Worm (Caenorhabditis elegans) whole organism, L4 larva: ENCODE results near the gene srz-12.
"Not testable (repeated sequence)": the region's sequence is repeated elsewhere in the genome, so short reads cannot be mapped to it uniquely, and the experiment has no call there.

ENCODE experiments used
- Y105C5A.15 ChIP-seq: fragments of 200-800 bp; sonication (Bioruptor generic); IDR thresholded peaks from 2 replicates; pipeline ENCODE4 v1.3.6; 2022; ENCODE audit warnings: missing genetic modification characterization, missing compliant biosample characterization
- Y75B8A.6 ChIP-seq: fragments of 200-800 bp; sonication (Bioruptor generic); IDR thresholded peaks from 2 replicates; pipeline ENCODE4 v1.3.6; 2022; ENCODE audit warnings: missing genetic modification reagents, missing genetic modification characterization, missing compliant biosample characterization
- ZK337.2 ChIP-seq: fragments of 200-800 bp; sonication (Bioruptor generic); IDR thresholded peaks from 2 replicates; pipeline ENCODE4 v1.3.6; 2022; ENCODE audit warnings: missing genetic modification reagents, missing genetic modification characterization, missing compliant biosample characterization
- aha-1 ChIP-seq: fragments of 150-350 bp; peaks from one replicate; lab custom pipeline; 2014; ENCODE audit warnings: missing biosample characterization, missing genetic modification characterization
- ceh-28 ChIP-seq: fragments of 150-350 bp; optimal IDR thresholded peaks from 2 replicates; lab custom pipeline; 2014; ENCODE audit warnings: missing biosample characterization, missing genetic modification reagents, missing genetic modification characterization
- ceh-44 ChIP-seq: fragments of 200-800 bp; sonication (Bioruptor generic); IDR thresholded peaks from 2 replicates; pipeline ENCODE4 v1.3.6; 2022; ENCODE audit warnings: missing genetic modification reagents, missing genetic modification characterization, missing compliant biosample characterization
- ces-1 ChIP-seq: fragments of 150-350 bp; sonication (generic microtip); optimal IDR thresholded peaks from 4 replicates; lab custom pipeline; 2014; ENCODE audit warnings: missing biosample characterization, missing genetic modification reagents, missing genetic modification characterization
- ctbp-1 ChIP-seq: fragments of 200-800 bp; sonication (Bioruptor generic); IDR thresholded peaks from 2 replicates; pipeline ENCODE4 v1.3.6; 2022; ENCODE audit warnings: missing genetic modification reagents, missing genetic modification characterization, missing compliant biosample characterization
- daf-19 ChIP-seq: fragments of 200-800 bp; sonication (Bioruptor generic); conservative IDR thresholded peaks from 2 replicates; pipeline ENCODE4 v1.3.6; 2022; ENCODE audit warnings: missing genetic modification characterization, missing compliant biosample characterization
- dmd-6 ChIP-seq: fragments of 200-800 bp; sonication (Bioruptor generic); IDR thresholded peaks from 2 replicates; pipeline ENCODE4 v1.3.6; 2022; ENCODE audit warnings: missing genetic modification reagents, missing genetic modification characterization, missing compliant biosample characterization
- dpl-1 ChIP-seq: fragments of 150-350 bp; optimal IDR thresholded peaks from 2 replicates; lab custom pipeline; 2014; ENCODE audit warnings: missing biosample characterization, missing genetic modification reagents, missing genetic modification characterization
- duxl-1 ChIP-seq: sonication (generic microtip); optimal IDR thresholded peaks from 2 replicates; lab custom pipeline; 2016; ENCODE audit warnings: mild to moderate bottlenecking, missing genetic modification characterization, moderate library complexity, missing compliant biosample characterization; ENCODE audit not compliant: poor library complexity
- egl-27 ChIP-seq: sonication (generic microtip); optimal IDR thresholded peaks from 3 replicates; lab custom pipeline; 2017; ENCODE audit warnings: missing biosample characterization, missing genetic modification reagents, missing genetic modification characterization
- egl-43 ChIP-seq: fragments of 200-800 bp; sonication (Bioruptor generic); IDR thresholded peaks from 2 replicates; pipeline ENCODE4 v1.3.6; 2022; ENCODE audit warnings: missing genetic modification reagents, missing genetic modification characterization, missing compliant biosample characterization
- hlh-11 ChIP-seq: fragments of 200-800 bp; sonication (Bioruptor generic); optimal IDR thresholded peaks from 2 replicates; lab custom pipeline; 2018; ENCODE audit warnings: mild to moderate bottlenecking, missing genetic modification characterization, missing compliant biosample characterization
- hlh-30 ChIP-seq: sonication (generic microtip); optimal IDR thresholded peaks from 2 replicates; lab custom pipeline; 2017; ENCODE audit warnings: antibody characterized with exemption, mild to moderate bottlenecking, missing genetic modification characterization, missing compliant biosample characterization; ENCODE audit not compliant: insufficient read depth
- jun-1 ChIP-seq: fragments of 150-350 bp; optimal IDR thresholded peaks from 2 replicates; lab custom pipeline; 2014; ENCODE audit warnings: missing biosample characterization, missing genetic modification reagents, missing genetic modification characterization
- lim-7 ChIP-seq: fragments of 200-800 bp; sonication (Bioruptor generic); IDR thresholded peaks from 2 replicates; pipeline ENCODE4 v1.3.6; 2022; ENCODE audit warnings: missing genetic modification characterization, missing compliant biosample characterization
- lin-15B ChIP-seq: fragments of 150-350 bp; sonication (generic microtip); optimal IDR thresholded peaks from 3 replicates; lab custom pipeline; 2014; ENCODE audit warnings: missing biosample characterization, missing genetic modification characterization
- mdt-29 ChIP-seq: fragments of 200-800 bp; sonication (Bioruptor generic); IDR thresholded peaks from 2 replicates; pipeline ENCODE4 v1.3.6; 2022; ENCODE audit warnings: missing genetic modification reagents, missing genetic modification characterization, missing compliant biosample characterization
- mes-2 ChIP-seq: sonication (generic microtip); optimal IDR thresholded peaks from 2 replicates; lab custom pipeline; 2016; ENCODE audit warnings: missing genotype, mild to moderate bottlenecking, missing genetic modification characterization, missing compliant biosample characterization; ENCODE audit not compliant: poor library complexity, severe bottlenecking
- mxl-3 ChIP-seq: fragments of 200-800 bp; sonication (Bioruptor generic); optimal IDR thresholded peaks from 2 replicates; lab custom pipeline; 2018; ENCODE audit warnings: mild to moderate bottlenecking, missing genetic modification characterization, missing compliant biosample characterization
- nhr-111 ChIP-seq: fragments of 200-800 bp; sonication (Bioruptor generic); optimal IDR thresholded peaks from 2 replicates; lab custom pipeline; 2018; ENCODE audit warnings: mild to moderate bottlenecking, missing genetic modification characterization, missing compliant biosample characterization
- nhr-28 ChIP-seq: fragments of 150-350 bp; optimal IDR thresholded peaks from 2 replicates; lab custom pipeline; 2014; ENCODE audit warnings: missing biosample characterization, missing genetic modification characterization
- nhr-41 ChIP-seq: fragments of 200-800 bp; sonication (Bioruptor generic); IDR thresholded peaks from 2 replicates; pipeline ENCODE4 v1.3.6; 2022; ENCODE audit warnings: missing genetic modification reagents, missing genetic modification characterization, missing compliant biosample characterization
- nhr-48 ChIP-seq: sonication (generic microtip); optimal IDR thresholded peaks from 2 replicates; lab custom pipeline; 2016; ENCODE audit warnings: mild to moderate bottlenecking, missing genetic modification characterization, missing compliant biosample characterization
- nhr-76 ChIP-seq: fragments of 150-350 bp; optimal IDR thresholded peaks from 2 replicates; lab custom pipeline; 2014; ENCODE audit warnings: missing biosample characterization, missing genetic modification characterization
- php-3 ChIP-seq: fragments of 200-800 bp; sonication (Bioruptor generic); IDR thresholded peaks from 2 replicates; pipeline ENCODE4 v1.3.6; 2022; ENCODE audit warnings: missing genetic modification reagents, missing genetic modification characterization, missing compliant biosample characterization
- saeg-2 ChIP-seq: fragments of 200-800 bp; sonication (Bioruptor generic); IDR thresholded peaks from 2 replicates; pipeline ENCODE4 v1.3.6; 2022; ENCODE audit warnings: missing genetic modification reagents, missing genetic modification characterization, missing compliant biosample characterization
- unc-39 ChIP-seq: sonication (generic microtip); optimal IDR thresholded peaks from 2 replicates; lab custom pipeline; 2017; ENCODE audit warnings: missing biosample characterization, missing genetic modification characterization
- zag-1 ChIP-seq: fragments of 150-350 bp; optimal IDR thresholded peaks from 2 replicates; lab custom pipeline; 2014; ENCODE audit warnings: missing biosample characterization, missing genetic modification characterization
- zfp-2 ChIP-seq: sonication (generic microtip); optimal IDR thresholded peaks from 2 replicates; lab custom pipeline; 2016; ENCODE audit warnings: mild to moderate bottlenecking, missing genetic modification characterization, missing compliant biosample characterization
- zip-2 ChIP-seq: fragments of 150-350 bp; optimal IDR thresholded peaks from 2 replicates; lab custom pipeline; 2014; ENCODE audit warnings: missing biosample characterization, missing genetic modification characterization

Gene srz-12

DNA sequence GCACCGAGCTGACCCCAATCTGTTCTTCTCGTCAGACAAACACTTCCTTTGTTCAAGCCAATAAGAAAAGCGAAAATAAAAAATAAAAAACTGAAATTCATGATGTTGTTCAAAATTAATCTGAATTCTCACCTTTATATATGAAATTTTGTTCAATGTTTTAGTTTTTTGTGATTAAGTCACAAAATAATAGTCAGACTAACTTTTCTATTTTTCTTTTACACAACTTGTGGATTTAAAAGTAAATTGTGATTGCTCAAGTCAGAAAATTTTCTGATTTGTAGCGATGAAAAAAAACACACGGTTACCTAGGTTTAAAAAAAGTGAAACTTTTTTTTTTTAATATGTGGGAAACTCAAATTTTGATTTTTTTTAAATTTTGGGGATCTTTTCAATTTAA is 44.8 kb downstream of the srz-12 start, which contains the start of gene abf-3:
abf-3 (minus strand) TSS at position 101 of the 400 bp plus-strand sequence.
- no peak for TF ChIP-seq egl-43
- TF ChIP-seq duxl-1 (tag; lab: Kevin White, UChicago) = no peak
- TF ChIP-seq egl-27 (tag; lab: Kevin White, UChicago) = no peak
- TF ChIP-seq nhr-111 (GFP tag; lab: Kevin White, UChicago) = no peak
- peak; percentile 18 for TF ChIP-seq aha-1 (tag; lab: Kevin White, UChicago)
- no peak for TF ChIP-seq ceh-44

DNA sequence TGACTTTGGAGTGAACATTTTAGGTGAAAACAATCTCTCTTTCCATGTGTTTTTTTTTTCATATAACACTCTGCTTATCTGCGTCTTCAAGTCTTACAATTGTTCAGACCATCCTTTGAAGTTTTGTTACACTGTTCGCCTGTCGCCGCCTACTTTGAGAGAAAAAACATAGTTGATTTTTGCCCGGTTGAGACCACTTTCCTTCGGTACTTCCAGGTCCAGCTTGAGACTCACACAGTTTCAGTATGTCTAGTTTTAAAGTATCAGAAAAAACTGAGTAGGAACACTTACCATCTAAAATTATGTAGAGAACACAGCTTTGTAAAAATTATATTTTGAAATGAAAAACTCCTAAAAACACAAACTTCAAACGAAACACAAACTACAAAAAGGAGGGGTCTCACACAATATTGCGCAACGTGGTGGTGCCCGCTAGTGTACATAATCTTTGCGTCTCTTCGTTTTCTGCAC is 46.5 kb downstream of the srz-12 start, which contains the start of the genes fbxa-69 and F54B8.4:
fbxa-69 (minus strand) TSS at position 10 of the 471 bp plus-strand sequence.
F54B8.4 (plus strand) TSS at position 421 of the 471 bp plus-strand sequence.
- TF ChIP-seq ceh-28 (tag; lab: Kevin White, UChicago) (no peak), dpl-1 (GFP tag; lab: Kevin White, UChicago) (no peak), nhr-76 (tag; lab: Kevin White, UChicago) (no peak), php-3 (GFP tag; lab: Robert Waterston, UW) (no peak), ces-1 (GFP tag; lab: Kevin White, UChicago) (no peak), hlh-30 (tag; lab: Kevin White, UChicago) (peak; percentile 24), hlh-11 (tag; lab: Kevin White, UChicago) (no peak), mes-2 (tag; lab: Kevin White, UChicago) (no peak), saeg-2 (GFP tag; lab: Robert Waterston, UW) (no peak), dmd-6 (GFP tag; lab: Robert Waterston, UW) (peak; percentile 12; the same call in 1 of the 2 replicates), Y105C5A.15 (GFP tag; lab: Robert Waterston, UW) (no peak), nhr-28 (tag; lab: Kevin White, UChicago) (peak; percentile 43), zfp-2 (tag; lab: Kevin White, UChicago) (no peak), aha-1 (tag; lab: Kevin White, UChicago) (peak; percentile 32), daf-19 (GFP tag; lab: Robert Waterston, UW) (no peak), zag-1 (tag; lab: Kevin White, UChicago) (no peak), ZK337.2 (GFP tag; lab: Robert Waterston, UW) (no peak), zip-2 (tag; lab: Kevin White, UChicago) (peak; percentile 71), nhr-48 (tag; lab: Kevin White, UChicago) (no peak), lin-15B (tag; lab: Kevin White, UChicago) (no peak), mxl-3 (GFP tag; lab: Kevin White, UChicago) (peak; percentile 31), jun-1 (tag; lab: Kevin White, UChicago) (no peak), unc-39 (tag; lab: Kevin White, UChicago) (no peak), lim-7 (GFP tag; lab: Robert Waterston, UW) (no peak), egl-27 (tag; lab: Kevin White, UChicago) (no peak), mdt-29 (no peak), ctbp-1 (GFP tag; lab: Robert Waterston, UW) (no peak), Y75B8A.6 (GFP tag; lab: Robert Waterston, UW) (no peak)

DNA sequence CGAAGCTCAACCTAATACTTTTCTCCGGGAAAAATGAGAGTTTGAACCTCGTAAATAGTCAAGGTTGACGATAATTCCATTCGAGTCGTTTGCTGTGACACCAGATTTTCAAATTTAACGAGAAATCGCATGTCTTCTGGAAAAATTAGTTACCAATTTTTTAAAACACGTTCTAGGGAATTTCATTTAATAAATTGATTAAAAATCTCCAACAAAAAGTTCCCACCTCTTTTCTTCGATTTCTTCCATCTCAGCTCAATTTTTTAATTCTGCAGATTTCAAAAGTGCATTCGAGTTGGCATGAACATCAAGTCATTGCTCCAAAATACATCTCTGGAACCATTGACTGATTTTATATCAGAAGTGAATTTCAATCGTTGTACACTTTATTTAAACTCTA is 50.5 kb downstream of the srz-12 start, which contains the start of gene nhr-282:
nhr-282 (plus strand) TSS at position 301 of the 400 bp plus-strand sequence.
- not testable (repeated sequence) for TF ChIP-seq unc-39 (tag; lab: Kevin White, UChicago); nhr-41 (GFP tag; lab: Robert Waterston, UW); egl-43
